Fruit fly (Drosophila melanogaster): ENCODE results near the gene Gba1b.

Gba1b gene

DNA sequence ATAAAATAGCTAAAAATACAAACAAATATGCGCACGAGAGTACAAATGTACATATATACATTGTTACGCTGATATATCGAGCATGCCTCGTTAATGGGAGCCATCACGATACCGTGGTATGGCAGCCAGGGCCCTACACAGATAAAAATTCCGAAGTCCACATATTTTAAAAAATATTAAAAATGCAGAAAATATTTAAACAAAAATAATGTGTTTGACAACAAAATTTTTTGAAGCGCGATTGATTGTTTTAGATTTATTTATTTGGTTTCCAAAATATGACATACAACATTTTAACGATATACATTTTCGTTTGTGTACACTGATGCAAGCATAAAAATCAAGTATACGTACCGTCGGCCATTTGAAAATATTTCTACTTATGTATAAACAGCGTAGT is 22.1 kb downstream of the Gba1b start (continued):
- TF ChIP-seq bowl (GFP tag; IDR thresholded peaks at IDR 0.05) (0 out of 2 replicates have a peak, but pooled peaks have one; percentile 35), kah (GFP tag; optimal IDR thresholded peaks at IDR 0.05) (no peak), CG9817 (tag; optimal IDR thresholded peaks at IDR 0.05) (peak; percentile 69), gem (tag; optimal IDR thresholded peaks at IDR 0.05) (peak; percentile 88), Ravus (GFP tag; IDR thresholded peaks at IDR 0.05) (peak; percentile 55), vnd (GFP tag; IDR thresholded peaks at IDR 0.05; ENCODE audit: partially characterized antibody) (no peak), nerfin-2 (GFP tag; IDR thresholded peaks at IDR 0.05; ENCODE audit: partially characterized antibody) (no peak), Gug (GFP tag; IDR thresholded peaks at IDR 0.05) (peak; percentile 51; the same call in 2 of the 4 replicates), Hmr (GFP tag; optimal IDR thresholded peaks at IDR 0.05) (peak; percentile 93), pan (optimal IDR thresholded peaks at IDR 0.05) (no peak), pan (GFP tag; optimal IDR thresholded peaks at IDR 0.05 in 1 of 2, IDR thresholded peaks at IDR 0.05 in 1 of 2) (peak in 1 of 2 experiments; percentile 88), CG18011 (GFP tag; optimal IDR thresholded peaks at IDR 0.05) (peak; percentile 72), sqz (GFP tag; optimal IDR thresholded peaks at IDR 0.05) (peak; percentile 33), CG6689 (GFP tag; IDR thresholded peaks at IDR 0.05) (peak; percentile 75), CG7271 (tag; optimal IDR thresholded peaks at IDR 0.05) (no peak), CG32767 (GFP tag; IDR thresholded peaks at IDR 0.05) (0 out of 2 replicates have a peak, but pooled peaks have one; percentile 18), az2 (GFP tag; optimal IDR thresholded peaks at IDR 0.05) (peak; percentile 59), corto (GFP tag; optimal IDR thresholded peaks at IDR 0.05) (peak; percentile 11), CG10147 (GFP tag; optimal IDR thresholded peaks at IDR 0.05) (peak; percentile 86), da (GFP tag; optimal IDR thresholded peaks at IDR 0.05) (no peak), CG3995 (GFP tag; optimal IDR thresholded peaks at IDR 0.05) (peak; percentile 51), wek (GFP tag; optimal IDR thresholded peaks at IDR 0.05) (no peak), CG12391 (tag; optimal IDR thresholded peaks at IDR 0.05) (peak; percentile 83), dati (GFP tag; IDR thresholded peaks at IDR 0.05) (no peak), al (GFP tag; IDR thresholded peaks at IDR 0.05) (peak; percentile 87), CG17612 (GFP tag; IDR thresholded peaks at IDR 0.05) (peak; percentile 80), Oli (tag; optimal IDR thresholded peaks at IDR 0.05) (peak; percentile 76), knrl (GFP tag; IDR thresholded peaks at IDR 0.05; ENCODE audit: partially characterized antibody) (no peak), gro (GFP tag; optimal IDR thresholded peaks at IDR 0.05) (peak; percentile 66), zfh2 (GFP tag; optimal IDR thresholded peaks at IDR 0.05) (peak; percentile 86), HmgD (GFP tag; optimal IDR thresholded peaks at IDR 0.05) (no peak), ind (GFP tag; optimal IDR thresholded peaks at IDR 0.05) (peak; percentile 82), sim (GFP tag; IDR thresholded peaks at IDR 0.05) (no peak), CG11093 (GFP tag; IDR thresholded peaks at IDR 0.05) (0 out of 3 replicates have a peak, but pooled peaks have one; percentile 18), Antp (GFP tag; optimal IDR thresholded peaks at IDR 0.05) (peak; percentile 49), CG34224 (GFP tag; IDR thresholded peaks at IDR 0.05; ENCODE audit: partially characterized antibody) (no peak), Blimp-1 (GFP tag; optimal IDR thresholded peaks at IDR 0.05) (peak; percentile 57), repo (GFP tag; optimal IDR thresholded peaks at IDR 0.05) (peak; percentile 13), jumu (GFP tag; optimal IDR thresholded peaks at IDR 0.05) (peak; percentile 35), dm (GFP tag; optimal IDR thresholded peaks at IDR 0.05) (peak; percentile 48), tin (GFP tag; optimal IDR thresholded peaks at IDR 0.05) (peak; percentile 55), CG13287 (GFP tag; IDR thresholded peaks at IDR 0.05; ENCODE audit: partially characterized antibody) (no peak), fd96Cb (tag; optimal IDR thresholded peaks at IDR 0.05) (peak; percentile 49), grn (GFP tag; optimal IDR thresholded peaks at IDR 0.05) (no peak), oc (tag; optimal IDR thresholded peaks at IDR 0.05) (no peak), Dip3 (GFP tag; optimal IDR thresholded peaks at IDR 0.05) (peak; percentile 85), CG9437 (GFP tag; optimal IDR thresholded peaks at IDR 0.05) (peak; percentile 23), Dad (GFP tag; optimal IDR thresholded peaks at IDR 0.05) (peak; percentile 42), CG14860 (GFP tag; IDR thresholded peaks at IDR 0.05; ENCODE audit: partially characterized antibody) (no peak), ash1 (GFP tag; optimal IDR thresholded peaks at IDR 0.05) (peak; percentile 41), gsb-n (tag; optimal IDR thresholded peaks at IDR 0.05) (peak; percentile 4)
